Fruit fly (Drosophila melanogaster): ENCODE results near the gene Btk.

Btk gene

DNA sequence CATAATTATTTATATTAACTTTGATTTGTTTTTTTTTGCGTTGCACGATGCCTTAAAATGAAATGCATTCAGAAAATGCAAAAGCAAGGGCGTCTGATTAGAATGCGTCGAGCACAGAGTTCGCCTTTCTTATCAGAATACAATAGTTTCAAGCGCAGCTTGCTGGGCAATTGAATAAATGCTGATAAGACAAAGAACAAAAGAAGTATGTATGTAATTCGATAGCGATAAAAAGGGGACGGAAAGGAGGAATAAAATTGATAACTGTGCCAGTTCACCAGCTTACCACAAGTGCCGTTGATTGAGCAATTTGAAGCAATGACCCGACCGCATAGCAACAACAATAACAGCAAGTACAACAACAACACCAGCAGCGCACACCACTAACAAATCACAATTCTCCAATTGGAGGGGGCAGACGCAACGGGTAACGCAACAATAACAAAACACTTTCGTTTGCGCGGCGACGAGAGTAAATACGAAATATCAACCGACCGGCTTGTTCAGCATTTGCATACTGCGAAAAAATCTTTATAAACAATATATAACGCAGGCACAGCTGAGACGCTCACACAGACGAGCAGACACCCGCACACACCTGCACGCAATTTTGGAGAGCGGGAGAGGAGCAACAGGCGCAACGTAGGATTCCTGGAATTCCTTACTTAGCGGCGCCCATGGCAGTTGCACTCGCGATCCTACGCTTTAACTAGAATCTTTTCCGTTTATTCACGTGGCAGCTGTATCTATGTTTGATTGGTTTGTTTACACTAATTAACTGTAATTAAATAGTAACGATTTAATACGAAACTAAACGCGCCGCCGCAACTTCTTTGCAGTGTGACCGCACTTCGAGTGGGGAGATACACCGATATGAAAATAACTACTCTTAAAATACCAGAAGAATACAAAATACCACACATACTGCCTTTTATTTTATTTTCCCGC is at the start of gene Btk:
Btk (minus strand) TSS at position 860 of the 948 bp plus-strand sequence.
- TF ChIP-seq Hr39 (optimal IDR thresholded peaks at IDR 0.05) (no peak), pita (GFP tag; optimal IDR thresholded peaks at IDR 0.05) (no peak), br (optimal IDR thresholded peaks at IDR 0.05) (no peak), grau (tag; optimal IDR thresholded peaks at IDR 0.05) (no peak), kni (GFP tag; optimal IDR thresholded peaks at IDR 0.05) (peak; percentile 53), slp2 (GFP tag; optimal IDR thresholded peaks at IDR 0.05) (no peak), CG9727 (GFP tag; optimal IDR thresholded peaks at IDR 0.05) (peak; percentile 46), gsb-n (tag; optimal IDR thresholded peaks at IDR 0.05) (no peak), Bdp1 (GFP tag; optimal IDR thresholded peaks at IDR 0.05) (no peak), CG17385 (GFP tag; optimal IDR thresholded peaks at IDR 0.05) (peak; percentile 0), vvl (GFP tag; IDR thresholded peaks at IDR 0.05) (peak; percentile 68; the same call in 1 of the 2 replicates), CG15601 (tag; optimal IDR thresholded peaks at IDR 0.05) (no peak), fu2 (GFP tag; optimal IDR thresholded peaks at IDR 0.05) (no peak), toy (GFP tag; IDR thresholded peaks at IDR 0.05) (no peak), nmo (GFP tag; optimal IDR thresholded peaks at IDR 0.05) (peak; percentile 16), CG8290 (GFP tag; optimal IDR thresholded peaks at IDR 0.05) (no peak), CG8290 (tag; optimal IDR thresholded peaks at IDR 0.05) (peak in 1 of 2 experiments; percentile 22), CG8388 (GFP tag; optimal IDR thresholded peaks at IDR 0.05) (no peak), dm (GFP tag; optimal IDR thresholded peaks at IDR 0.05) (no peak), esg (GFP tag; conservative IDR thresholded peaks at IDR 0.05) (no peak), Vsx1 (GFP tag; optimal IDR thresholded peaks at IDR 0.05) (peak; percentile 80), CG14710 (tag; optimal IDR thresholded peaks at IDR 0.05) (peak; percentile 24), zen (tag; optimal IDR thresholded peaks at IDR 0.05) (no peak), bbx (GFP tag; IDR thresholded peaks at IDR 0.05; ENCODE audit: partially characterized antibody) (0 out of 2 replicates have a peak, but pooled peaks have one; percentile 35), CG8089 (GFP tag; optimal IDR thresholded peaks at IDR 0.05) (no peak), CG10431 (GFP tag; optimal IDR thresholded peaks at IDR 0.05) (no peak), CTCF (GFP tag; optimal IDR thresholded peaks at IDR 0.05) (peak; percentile 79), Awh (GFP tag; IDR thresholded peaks at IDR 0.05) (peak; percentile 44; the same call in 1 of the 2 replicates), nerfin-1 (tag; optimal IDR thresholded peaks at IDR 0.05) (peak; percentile 9), CG6175 (GFP tag; IDR thresholded peaks at IDR 0.05) (no peak), Sox102F (GFP tag; optimal IDR thresholded peaks at IDR 0.05) (no peak), CG6791 (GFP tag; IDR thresholded peaks at IDR 0.05; ENCODE audit: partially characterized antibody) (no peak), HLH3B (GFP tag; IDR thresholded peaks at IDR 0.05) (no peak), CG1647 (GFP tag; optimal IDR thresholded peaks at IDR 0.05) (no peak), nom (GFP tag; optimal IDR thresholded peaks at IDR 0.05) (peak; percentile 16), CG11093 (GFP tag; IDR thresholded peaks at IDR 0.05) (no peak), Optix (GFP tag; IDR thresholded peaks at IDR 0.05) (no peak), disco-r (GFP tag; optimal IDR thresholded peaks at IDR 0.05) (no peak), lilli (GFP tag; optimal IDR thresholded peaks at IDR 0.05) (no peak), Atf3 (GFP tag; optimal IDR thresholded peaks at IDR 0.05) (no peak), Sin3A (optimal IDR thresholded peaks at IDR 0.05) (peak; percentile 10), Pdp1 (GFP tag; optimal IDR thresholded peaks at IDR 0.05) (peak in 1 of 2 experiments; percentile 20), CG13287 (GFP tag; IDR thresholded peaks at IDR 0.05; ENCODE audit: partially characterized antibody) (peak; percentile 5; the same call in 1 of the 2 replicates), CG8359 (GFP tag; optimal IDR thresholded peaks at IDR 0.05; ENCODE audit: borderline replicate concordance) (no peak), dimm (GFP tag; IDR thresholded peaks at IDR 0.05) (no peak), CG7839 (tag; optimal IDR thresholded peaks at IDR 0.05) (no peak), Dref (GFP tag; IDR thresholded peaks at IDR 0.05) (no peak), az2 (GFP tag; optimal IDR thresholded peaks at IDR 0.05) (no peak), chinmo (GFP tag; IDR thresholded peaks at IDR 0.05; ENCODE audit: partially characterized antibody) (peak; percentile 89; the same call in 3 of the 4 replicates), CG3726 (GFP tag; IDR thresholded peaks at IDR 0.05) (no peak)

Data from whole organism, embryonic.